Worm (Caenorhabditis elegans): Measurements from ENCODE around the gene C13F10.1.

- TF ChIP-seq ama-1 (optimal IDR thresholded peaks at IDR 0.05) (no peak), hmbx-1 (tag; optimal IDR thresholded peaks at IDR 0.05) (no peak), flt-1 (GFP tag; IDR thresholded peaks at IDR 0.05) (no peak), tbx-11 (GFP tag; IDR thresholded peaks at IDR 0.05) (no peak), tra-4 (tag; optimal IDR thresholded peaks at IDR 0.05) (no peak), tbx-37 (GFP tag; conservative IDR thresholded peaks at IDR 0.05) (no peak), sea-1 (GFP tag; conservative IDR thresholded peaks at IDR 0.05) (no peak), F13C5.2 (tag; optimal IDR thresholded peaks at IDR 0.05) (no peak), ets-7 (tag; optimal IDR thresholded peaks at IDR 0.05) (no peak)
Measured at ce11 chrV:7246951-7247350, 23.1 kb downstream of the C13F10.1 start, which contains the start of gene C05C8.7.
